Worm (Caenorhabditis elegans): ENCODE measurements around the gene ech-1.1.

- TF ChIP-seq F10E7.11 (tag; optimal IDR thresholded peaks at IDR 0.05) (no peak), sdz-38 (tag; optimal IDR thresholded peaks at IDR 0.05) (no peak), dpl-1 (GFP tag; optimal IDR thresholded peaks at IDR 0.05) (no peak), ets-4 (GFP tag; optimal IDR thresholded peaks at IDR 0.05) (no peak), K11D2.4 (GFP tag; IDR thresholded peaks at IDR 0.05) (no peak), lin-35 (GFP tag; optimal IDR thresholded peaks at IDR 0.05) (no peak), ama-1 (optimal IDR thresholded peaks at IDR 0.05) (no peak), ama-1 (GFP tag; optimal IDR thresholded peaks at IDR 0.05) (no peak), nfya-1 (tag; optimal IDR thresholded peaks at IDR 0.05; ENCODE audit: borderline replicate concordance, insufficient read depth) (no peak), snpc-3.4 (tag; optimal IDR thresholded peaks at IDR 0.05) (no peak), ceh-79 (tag; optimal IDR thresholded peaks at IDR 0.05) (no peak), hlh-12 (tag; optimal IDR thresholded peaks at IDR 0.05) (no peak)
These were observed 8.4 kb upstream of the ech-1.1 start, which contains the start of gene nhr-269 for ce11 chrV:15369707-15370106.
